Worm (Caenorhabditis elegans): Measurements from ENCODE around the gene H12D21.10.

DNA sequence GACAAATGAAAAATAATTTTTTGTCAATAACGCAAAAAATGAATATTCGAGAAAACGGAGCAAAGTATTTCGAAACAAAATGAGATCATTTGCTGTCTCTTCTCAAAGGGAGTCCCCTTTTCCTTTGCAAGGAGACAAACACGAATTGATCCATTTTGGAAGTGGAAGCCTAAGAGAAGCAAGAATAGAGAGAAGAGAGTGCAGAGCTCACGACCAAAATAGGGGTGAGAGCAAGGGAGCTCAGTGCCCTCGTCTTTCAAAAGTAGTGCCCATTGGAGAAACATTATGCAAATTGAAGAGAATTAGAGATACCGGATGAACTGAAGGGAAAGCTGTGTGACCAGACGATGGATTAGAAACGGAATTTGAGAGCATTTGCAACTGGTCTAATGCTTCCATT, 48.4 kb upstream of the H12D21.10 start:
- TF ChIP-seq zip-8 (tag; optimal IDR thresholded peaks at IDR 0.05) (no peak), nhr-237 (tag; optimal IDR thresholded peaks at IDR 0.05) (no peak), lsy-2 (tag; optimal IDR thresholded peaks at IDR 0.05) (no peak), nhr-76 (tag; optimal IDR thresholded peaks at IDR 0.05) (no peak), snpc-4 (tag; optimal IDR thresholded peaks at IDR 0.05) (no peak), elt-1 (tag; optimal IDR thresholded peaks at IDR 0.05; ENCODE audit: borderline replicate concordance, insufficient read depth) (no peak), ham-2 (GFP tag; optimal IDR thresholded peaks at IDR 0.05) (no peak)

Measured in whole organism, mixed stage, embryonic.